Fruit fly (Drosophila melanogaster) whole organism, embryonic: ENCODE measurements around the gene CG9702.
A peak's percentile ranks its signal among the peaks of the same experiment; 100 is the strongest.

ENCODE experiments used
- Bgb ChIP-seq: fragments of 200-800 bp; sonication (Bioruptor generic); IDR thresholded peaks from 2 replicates; pipeline ENCODE4 v1.3.6; 2022; ENCODE audit warnings: missing biosample characterization, missing genetic modification characterization; ENCODE audit not compliant: partially characterized antibody
- CG10543 ChIP-seq: fragments of 200-800 bp; sonication (Bioruptor generic); optimal IDR thresholded peaks from 3 replicates; lab custom pipeline; 2017; ENCODE audit warnings: missing biosample characterization, mild to moderate bottlenecking, missing genetic modification characterization, moderate library complexity
- CG11560 ChIP-seq: fragments of 200-800 bp; sonication (Bioruptor generic); IDR thresholded peaks from 3 replicates; pipeline ENCODE4 v1.3.6; 2022; ENCODE audit warnings: missing biosample characterization, missing genetic modification characterization
- CG11695 ChIP-seq: fragments of 200-800 bp; sonication (Bioruptor generic); IDR thresholded peaks from 3 replicates; pipeline ENCODE4 v1.3.6; 2022; ENCODE audit warnings: missing biosample characterization, missing genetic modification characterization
- CG12769 ChIP-seq: fragments of 200-800 bp; sonication (Bioruptor generic); optimal IDR thresholded peaks from 2 replicates; lab custom pipeline; 2019; ENCODE audit warnings: missing biosample characterization, mild to moderate bottlenecking, missing genetic modification characterization, moderate library complexity
- CG1792 ChIP-seq: fragments of 200-800 bp; sonication (Bioruptor generic); optimal IDR thresholded peaks from 2 replicates; lab custom pipeline; 2016; ENCODE audit warnings: missing biosample characterization, missing genetic modification characterization
- CG18619 ChIP-seq: fragments of 200-800 bp; sonication (Bioruptor generic); optimal IDR thresholded peaks from 3 replicates; lab custom pipeline; 2017; ENCODE audit warnings: missing biosample characterization, mild to moderate bottlenecking, missing genetic modification characterization
- CG2129 ChIP-seq: fragments of 200-800 bp; sonication (Bioruptor generic); IDR thresholded peaks from 2 replicates; pipeline ENCODE4 v1.3.6; 2022; ENCODE audit warnings: missing biosample characterization, missing genetic modification characterization; ENCODE audit not compliant: partially characterized antibody
- CG3163 ChIP-seq: fragments of 200-800 bp; sonication (Bioruptor generic); optimal IDR thresholded peaks from 3 replicates; lab custom pipeline; 2016; ENCODE audit warnings: missing biosample characterization, missing genetic modification characterization
- CG43689 ChIP-seq: fragments of 200-800 bp; sonication (Bioruptor generic); IDR thresholded peaks from 2 replicates; pipeline ENCODE4 v1.3.6; 2022; ENCODE audit warnings: missing biosample characterization, missing genetic modification characterization
- CG6254 ChIP-seq: fragments of 200-800 bp; sonication (Bioruptor generic); optimal IDR thresholded peaks from 3 replicates; lab custom pipeline; 2017; ENCODE audit warnings: mild to moderate bottlenecking, missing biosample characterization, missing genetic modification reagents, missing genetic modification characterization
- CG6272 ChIP-seq: fragments of 200-800 bp; sonication (Bioruptor generic); IDR thresholded peaks from 2 replicates; pipeline ENCODE4 v1.3.6; 2022; ENCODE audit warnings: missing biosample characterization, missing genetic modification characterization
- CG7357 ChIP-seq: fragments of 200-800 bp; sonication (Bioruptor generic); IDR thresholded peaks from 3 replicates; pipeline ENCODE4 v1.3.6; 2022; ENCODE audit warnings: missing biosample characterization, missing genetic modification characterization
- CG7372 ChIP-seq: fragments of 200-800 bp; sonication (Bioruptor generic); IDR thresholded peaks from 2 replicates; pipeline ENCODE4 v1.3.6; 2022; ENCODE audit warnings: missing biosample characterization, missing genetic modification characterization
- CG7963 ChIP-seq: fragments of 200-800 bp; sonication (Bioruptor generic); IDR thresholded peaks from 3 replicates; pipeline ENCODE4 v1.3.6; 2022; ENCODE audit warnings: missing biosample characterization, missing genetic modification characterization; ENCODE audit not compliant: partially characterized antibody
- CG8478 ChIP-seq: fragments of >200 bp; optimal IDR thresholded peaks from 2 replicates; lab custom pipeline; 2018
- CTCF ChIP-seq: fragments of 200-800 bp; sonication (Bioruptor generic); optimal IDR thresholded peaks from 2 replicates; lab custom pipeline; 2017; ENCODE audit warnings: missing biosample characterization, mild to moderate bottlenecking, missing genetic modification characterization, moderate library complexity
- Deaf1 ChIP-seq: fragments of 200-800 bp; optimal IDR thresholded peaks from 3 replicates; lab custom pipeline; 2019; ENCODE audit warnings: missing biosample characterization, mild to moderate bottlenecking, missing genetic modification characterization, moderate library complexity
- Dip2 ChIP-seq: fragments of 200-800 bp; sonication (Bioruptor generic); IDR thresholded peaks from 2 replicates; pipeline ENCODE4 v1.3.6; 2022; ENCODE audit warnings: missing biosample characterization, missing genetic modification characterization
- HmgZ ChIP-seq: fragments of 200-800 bp; sonication (Bioruptor generic); optimal IDR thresholded peaks from 2 replicates; lab custom pipeline; 2018; ENCODE audit warnings: missing biosample characterization, mild to moderate bottlenecking, missing genetic modification characterization
- NC2β ChIP-seq: fragments of 200-800 bp; sonication (Bioruptor generic); optimal IDR thresholded peaks from 2 replicates; lab custom pipeline; 2016; ENCODE audit warnings: missing biosample characterization, missing genetic modification characterization
- NfI ChIP-seq: fragments of 200-800 bp; sonication (Bioruptor generic); optimal IDR thresholded peaks from 3 replicates; lab custom pipeline; 2018; ENCODE audit warnings: missing biosample characterization, mild to moderate bottlenecking, missing genetic modification characterization, moderate library complexity
- Oaz ChIP-seq: fragments of 200-800 bp; sonication (Bioruptor generic); IDR thresholded peaks from 2 replicates; pipeline ENCODE4 v1.3.6; 2022; ENCODE audit warnings: missing biosample characterization, missing genetic modification characterization
- Oli ChIP-seq: fragments of 200-800 bp; sonication (Bioruptor generic); optimal IDR thresholded peaks from 2 replicates; lab custom pipeline; 2018; ENCODE audit warnings: missing biosample characterization, mild to moderate bottlenecking, missing genetic modification characterization, moderate library complexity
- Ravus ChIP-seq: fragments of 200-800 bp; sonication (Bioruptor generic); IDR thresholded peaks from 2 replicates; pipeline ENCODE4 v1.3.6; 2022; ENCODE audit warnings: missing biosample characterization, missing genetic modification characterization
- Trl ChIP-seq, 3 experiments: fragments of >200 bp in 2 of 3; fragments of 200-800 bp in 1 of 3; sonication (Bioruptor generic) in 1 of 3; optimal IDR thresholded peaks; 2 replicates in 1 of 3; 3 replicates in 2 of 3; lab custom pipeline; 2016 to 2017; ENCODE audit warnings: missing biosample characterization in 1 of 3, missing genetic modification characterization in 1 of 3
- bigmax ChIP-seq: fragments of 200-800 bp; sonication (Bioruptor generic); optimal IDR thresholded peaks from 2 replicates; lab custom pipeline; 2018; ENCODE audit warnings: missing biosample characterization, mild to moderate bottlenecking, missing genetic modification characterization
- cg ChIP-seq: fragments of 200-800 bp; sonication (Bioruptor generic); optimal IDR thresholded peaks from 3 replicates; lab custom pipeline; 2019; ENCODE audit warnings: missing biosample characterization, mild to moderate bottlenecking, missing genetic modification characterization, moderate library complexity
- chinmo ChIP-seq: fragments of 200-800 bp; sonication (Bioruptor generic); IDR thresholded peaks from 4 replicates; pipeline ENCODE4 v1.3.6; 2022; ENCODE audit warnings: missing biosample characterization, missing genetic modification characterization; ENCODE audit not compliant: partially characterized antibody
- ci ChIP-seq: fragments of 200-800 bp; sonication (Bioruptor generic); IDR thresholded peaks from 3 replicates; pipeline ENCODE4 v1.3.6; 2022; ENCODE audit warnings: missing biosample characterization, missing genetic modification characterization
- dan ChIP-seq: fragments of 200-800 bp; sonication (Bioruptor generic); IDR thresholded peaks from 2 replicates; pipeline ENCODE4 v1.3.6; 2022; ENCODE audit warnings: missing biosample characterization, missing genetic modification characterization
- dmrt11E ChIP-seq: fragments of 200-800 bp; sonication (Bioruptor generic); optimal IDR thresholded peaks from 3 replicates; lab custom pipeline; 2018; ENCODE audit warnings: missing biosample characterization, mild to moderate bottlenecking, missing genetic modification characterization, moderate library complexity
- ewg ChIP-seq: fragments of 200-800 bp; sonication (Bioruptor generic); optimal IDR thresholded peaks from 3 replicates; lab custom pipeline; 2017; ENCODE audit warnings: mild to moderate bottlenecking, missing biosample characterization, missing genetic modification reagents, missing genetic modification characterization
- fd3F ChIP-seq: fragments of 200-800 bp; sonication (Bioruptor generic); optimal IDR thresholded peaks from 2 replicates; lab custom pipeline; 2018; ENCODE audit warnings: missing biosample characterization, mild to moderate bottlenecking, missing genetic modification characterization, moderate library complexity
- fu2 ChIP-seq: fragments of 200-800 bp; sonication (Bioruptor generic); optimal IDR thresholded peaks from 2 replicates; lab custom pipeline; 2016; ENCODE audit warnings: missing biosample characterization, missing genetic modification characterization
- gce ChIP-seq: fragments of 200-800 bp; sonication (Bioruptor generic); IDR thresholded peaks from 3 replicates; pipeline ENCODE4 v1.3.6; 2022; ENCODE audit warnings: missing biosample characterization, missing genetic modification characterization
- gsb ChIP-seq: fragments of 200-800 bp; sonication (Bioruptor generic); IDR thresholded peaks from 2 replicates; pipeline ENCODE4 v1.3.6; 2022; ENCODE audit warnings: missing biosample characterization, missing genetic modification characterization
- lbe ChIP-seq: fragments of 200-800 bp; sonication (Bioruptor generic); optimal IDR thresholded peaks from 2 replicates; lab custom pipeline; 2016; ENCODE audit warnings: missing biosample characterization, mild to moderate bottlenecking, missing genetic modification characterization
- mam ChIP-seq: fragments of 200-800 bp; sonication (Bioruptor generic); optimal IDR thresholded peaks from 3 replicates; lab custom pipeline; 2016; ENCODE audit warnings: missing biosample characterization, missing genetic modification characterization
- pan ChIP-seq, 4 experiments: fragments of >200 bp in 3 of 4; fragments of 200-800 bp in 1 of 4; sonication (Bioruptor generic) in 1 of 4; optimal IDR thresholded peaks in 3 of 4; IDR thresholded peaks in 1 of 4; 2 replicates each; pipeline versions ENCODE4 v1.3.6 to Lab custom; 2017 to 2022; ENCODE audit warnings: missing biosample characterization in 2 of 4, missing genetic modification characterization in 2 of 4, mixed read lengths in 1 of 4
- ro ChIP-seq: fragments of 200-800 bp; sonication (Bioruptor generic); IDR thresholded peaks from 2 replicates; pipeline ENCODE4 v1.3.6; 2022; ENCODE audit warnings: missing biosample characterization, missing genetic modification characterization
- scrt ChIP-seq: fragments of 200-800 bp; sonication (Bioruptor generic); optimal IDR thresholded peaks from 2 replicates; lab custom pipeline; 2018; ENCODE audit warnings: missing biosample characterization, mild to moderate bottlenecking, missing genetic modification characterization, moderate library complexity
- sd ChIP-seq: fragments of 200-800 bp; sonication (Bioruptor generic); optimal IDR thresholded peaks from 3 replicates; lab custom pipeline; 2018; ENCODE audit warnings: missing biosample characterization, mild to moderate bottlenecking, missing genetic modification characterization, moderate library complexity
- slp2 ChIP-seq: fragments of 200-800 bp; sonication (Bioruptor generic); optimal IDR thresholded peaks from 2 replicates; lab custom pipeline; 2016; ENCODE audit warnings: missing biosample characterization, missing genetic modification characterization
- tap ChIP-seq: fragments of 200-800 bp; optimal IDR thresholded peaks from 3 replicates; lab custom pipeline; 2019; ENCODE audit warnings: missing biosample characterization, mild to moderate bottlenecking, missing genetic modification characterization, moderate library complexity
- vfl ChIP-seq: fragments of 200-800 bp; sonication (Bioruptor generic); optimal IDR thresholded peaks from 2 replicates; lab custom pipeline; 2016; ENCODE audit warnings: missing biosample characterization, missing genetic modification characterization
- vnd ChIP-seq: fragments of 200-800 bp; sonication (Bioruptor generic); IDR thresholded peaks from 3 replicates; pipeline ENCODE4 v1.3.6; 2022; ENCODE audit warnings: missing biosample characterization, missing genetic modification characterization; ENCODE audit not compliant: partially characterized antibody
- zen ChIP-seq: fragments of 200-800 bp; sonication (Bioruptor generic); optimal IDR thresholded peaks from 3 replicates; lab custom pipeline; 2018; ENCODE audit warnings: missing biosample characterization, mild to moderate bottlenecking, missing genetic modification characterization, moderate library complexity
- zen2 ChIP-seq: fragments of 200-800 bp; sonication (Bioruptor generic); IDR thresholded peaks from 3 replicates; pipeline ENCODE4 v1.3.6; 2022; ENCODE audit warnings: missing biosample characterization, missing genetic modification characterization; ENCODE audit not compliant: partially characterized antibody

CG9702 gene

DNA sequence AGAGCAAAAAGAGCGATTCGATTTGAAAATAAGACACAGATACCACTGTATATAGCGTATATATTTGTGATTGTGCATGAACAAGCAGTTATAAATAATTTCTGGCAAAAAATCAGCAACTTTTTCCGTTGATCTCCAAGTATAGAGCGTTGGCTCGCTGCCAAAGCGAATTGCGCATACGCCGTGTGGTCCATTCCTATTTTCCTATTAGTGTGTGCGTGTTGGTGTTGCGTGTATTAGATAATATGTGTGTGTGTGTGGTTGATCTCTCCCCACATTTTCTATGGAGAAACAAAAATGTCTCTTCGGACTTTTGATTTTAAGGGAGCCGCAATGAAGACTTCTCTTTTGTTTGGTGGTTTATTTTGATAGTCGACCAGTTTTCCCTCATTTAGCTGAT lies 26.7 kb upstream of the CG9702 start:
- no peak for TF ChIP-seq CG18619 (GFP tag; lab: Kevin White, UChicago)
- no peak for TF ChIP-seq CG7963
- no peak for TF ChIP-seq tap (tag; lab: Kevin White, UChicago)
- TF ChIP-seq CG2129: no peak
- no peak for TF ChIP-seq Dip2
- no peak for TF ChIP-seq CG11560 (tag; lab: Robert Waterston, UW)
- peak; percentile 29 for TF ChIP-seq sd (tag; lab: Kevin White, UChicago)
- TF ChIP-seq ci (GFP tag; lab: Robert Waterston, UW): 0 out of 3 replicates have a peak, but pooled peaks have one; percentile 15
- TF ChIP-seq Trl (optimal IDR thresholded peaks at IDR 0.05; lab: Kevin White, UChicago): peak in 1 of 2 experiments; percentile 50
- TF ChIP-seq Trl (GFP tag; optimal IDR thresholded peaks at IDR 0.05; lab: Kevin White, UChicago): no peak
- peak; percentile 85 for TF ChIP-seq CG3163 (GFP tag; lab: Kevin White, UChicago)
- peak; percentile 57 for TF ChIP-seq cg (GFP tag; lab: Kevin White, UChicago)
- peak; percentile 16 for TF ChIP-seq NfI (GFP tag; lab: Kevin White, UChicago)
- peak; percentile 60; the same call in 1 of the 2 replicates for TF ChIP-seq CG7372 (GFP tag; lab: Robert Waterston, UW)
- TF ChIP-seq zen (tag; lab: Kevin White, UChicago): no peak
- TF ChIP-seq chinmo (GFP tag; lab: Robert Waterston, UW): 0 out of 4 replicates have a peak, but pooled peaks have one; percentile 27

DNA sequence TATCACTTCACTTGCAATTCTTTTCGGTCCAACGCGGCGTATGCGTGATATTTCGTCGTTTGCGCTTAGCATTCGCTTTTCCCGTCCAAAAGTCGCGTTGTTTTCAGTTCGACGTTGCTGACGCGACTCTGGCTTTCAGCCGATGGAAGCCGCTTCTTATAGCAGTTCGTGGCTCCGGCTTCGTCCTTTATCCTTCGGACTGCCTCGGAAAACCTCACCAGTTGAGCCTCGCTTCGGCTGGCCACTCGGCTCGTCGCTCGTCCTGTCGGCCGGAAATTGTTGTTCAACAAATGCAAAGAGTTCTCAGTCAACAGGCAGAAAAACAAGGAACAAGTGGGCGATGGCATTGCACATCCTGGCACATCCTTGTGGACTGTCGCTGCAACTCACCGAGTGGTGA lies 19.2 kb upstream of the CG9702 start, which contains the start of gene CG34155:
Gene CG34155 (minus strand): TSS at position 130 of the 400 bp plus-strand sequence.
- TF ChIP-seq ro: no peak
- no peak for TF ChIP-seq pan (optimal IDR thresholded peaks at IDR 0.05; lab: Kevin White, UChicago)
- no peak for TF ChIP-seq pan (GFP tag; optimal IDR thresholded peaks at IDR 0.05 in 1 of 2, IDR thresholded peaks at IDR 0.05 in 1 of 2)
- TF ChIP-seq CG6254 (GFP tag; lab: Kevin White, UChicago): no peak
- TF ChIP-seq CG8478 (lab: Kevin White, UChicago): no peak
- peak; percentile 13 for TF ChIP-seq CG10543 (GFP tag; lab: Kevin White, UChicago)
- TF ChIP-seq vfl (GFP tag; lab: Kevin White, UChicago): no peak
- TF ChIP-seq gce (GFP tag; lab: Robert Waterston, UW): 0 out of 3 replicates have a peak, but pooled peaks have one; percentile 13
- TF ChIP-seq CG1792: no peak
- no peak for TF ChIP-seq Oaz (GFP tag; lab: Robert Waterston, UW)
- no peak for TF ChIP-seq bigmax (GFP tag; lab: Kevin White, UChicago)
- no peak for TF ChIP-seq mam
- 0 out of 2 replicates have a peak, but pooled peaks have one; percentile 8 for TF ChIP-seq CG6272
- no peak for TF ChIP-seq fd3F (GFP tag; lab: Kevin White, UChicago)
- TF ChIP-seq lbe (GFP tag; lab: Kevin White, UChicago): no peak
- no peak for TF ChIP-seq fu2 (GFP tag; lab: Kevin White, UChicago)
- no peak for TF ChIP-seq CG43689 (GFP tag; lab: Robert Waterston, UW)
- no peak for TF ChIP-seq gsb (GFP tag; lab: Robert Waterston, UW)
- 0 out of 4 replicates have a peak, but pooled peaks have one; percentile 8 for TF ChIP-seq chinmo (GFP tag; lab: Robert Waterston, UW)
- TF ChIP-seq scrt (GFP tag; lab: Kevin White, UChicago): peak; percentile 88
- TF ChIP-seq Bgb (GFP tag; lab: Robert Waterston, UW): 0 out of 2 replicates have a peak, but pooled peaks have one; percentile 13
- no peak for TF ChIP-seq vnd (GFP tag; lab: Robert Waterston, UW)
- no peak for TF ChIP-seq CG7357 (GFP tag; lab: Robert Waterston, UW)
- TF ChIP-seq CTCF (GFP tag; lab: Kevin White, UChicago): no peak
- no peak for TF ChIP-seq Oli (tag; lab: Kevin White, UChicago)
- no peak for TF ChIP-seq CG11695 (GFP tag; lab: Robert Waterston, UW)
- no peak for TF ChIP-seq NC2β (GFP tag; lab: Kevin White, UChicago)
- no peak for TF ChIP-seq ewg (GFP tag; lab: Kevin White, UChicago)
- TF ChIP-seq zen2 (GFP tag; lab: Robert Waterston, UW): 0 out of 3 replicates have a peak, but pooled peaks have one; percentile 10
- TF ChIP-seq slp2: no peak
- TF ChIP-seq HmgZ (tag; lab: Kevin White, UChicago): no peak
- no peak for TF ChIP-seq Ravus (GFP tag; lab: Robert Waterston, UW)
- TF ChIP-seq dan: no peak
- TF ChIP-seq Deaf1: peak; percentile 97
- TF ChIP-seq CG12769 (tag; lab: Kevin White, UChicago): no peak
- TF ChIP-seq dmrt11E (tag; lab: Kevin White, UChicago): no peak
